Fruit fly (Drosophila melanogaster) Kc167 (cell line): ENCODE results near the gene CG34310.

Experiments
- Myc ChIP-seq: fragments of >200 bp; optimal IDR thresholded peaks from 2 replicates; lab custom pipeline; 2017; ENCODE audit warnings: missing external identifiers
- Sin3A ChIP-seq: fragments of >200 bp; optimal IDR thresholded peaks from 2 replicates; lab custom pipeline; 2018; ENCODE audit warnings: missing external identifiers
- h ChIP-seq: fragments of >200 bp; optimal IDR thresholded peaks from 3 replicates; lab custom pipeline; 2018; ENCODE audit warnings: missing external identifiers
- insv ChIP-seq: fragments of >200 bp; optimal IDR thresholded peaks from 3 replicates; lab custom pipeline; 2018; ENCODE audit warnings: missing external identifiers
- psq ChIP-seq: fragments of >200 bp; optimal IDR thresholded peaks from 2 replicates; lab custom pipeline; 2017; ENCODE audit warnings: missing external identifiers
- ttk ChIP-seq: sonication (Bioruptor generic); optimal IDR thresholded peaks from 2 replicates; lab custom pipeline; 2017; ENCODE audit warnings: missing external identifiers

CG34310 gene

DNA sequence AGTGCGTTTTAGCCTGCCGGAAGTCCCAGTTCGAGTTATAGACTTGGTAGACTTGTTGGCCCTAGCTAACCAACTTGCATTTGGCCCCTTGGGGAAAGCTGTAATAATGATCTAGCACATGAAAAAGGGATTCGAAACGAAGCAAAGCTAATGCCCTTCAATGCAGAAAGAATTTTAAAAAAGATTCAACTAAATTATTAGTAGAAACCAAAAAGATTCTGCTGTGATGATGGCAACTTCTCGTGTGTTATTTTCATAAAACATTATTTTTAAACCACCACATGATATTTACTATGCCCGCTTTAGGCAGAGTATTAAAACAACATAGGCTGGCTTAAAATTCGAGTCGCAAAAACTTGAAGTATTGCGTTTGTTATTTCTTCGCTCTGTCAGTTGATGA is 28.6 kb downstream of the CG34310 start:
- TF ChIP-seq h (lab: Kevin White, UChicago) (no peak), Myc (lab: Kevin White, UChicago) (no peak), Sin3A (lab: Kevin White, UChicago) (no peak), ttk (lab: Kevin White, UChicago) (no peak), psq (lab: Kevin White, UChicago) (no peak), insv (no peak)

DNA sequence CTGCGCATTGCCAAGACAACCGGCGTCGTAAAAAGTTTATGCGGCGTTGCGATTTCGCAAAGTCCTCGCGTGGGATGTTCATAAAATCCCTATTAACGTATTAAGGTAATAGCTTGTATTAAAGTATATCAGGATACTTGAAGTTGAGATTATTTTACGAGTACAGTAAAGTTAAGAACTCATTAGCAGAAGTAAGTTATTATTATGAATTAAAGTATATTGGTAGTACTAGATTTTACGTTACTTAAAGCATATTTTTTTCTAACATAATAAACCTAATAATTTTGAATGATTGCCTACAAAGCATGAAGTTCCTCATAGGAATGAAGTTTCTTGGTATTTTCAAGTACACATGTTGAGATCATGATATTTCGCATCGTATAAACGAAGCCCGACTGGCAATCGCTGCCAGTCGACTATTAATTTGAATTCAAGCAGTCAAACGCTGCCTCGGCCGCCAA is 30.4 kb downstream of the CG34310 start:
- TF ChIP-seq Sin3A (lab: Kevin White, UChicago) (no peak), h (lab: Kevin White, UChicago) (no peak), Myc (lab: Kevin White, UChicago) (no peak), insv (no peak), ttk (lab: Kevin White, UChicago) (no peak), psq (lab: Kevin White, UChicago) (no peak)

DNA sequence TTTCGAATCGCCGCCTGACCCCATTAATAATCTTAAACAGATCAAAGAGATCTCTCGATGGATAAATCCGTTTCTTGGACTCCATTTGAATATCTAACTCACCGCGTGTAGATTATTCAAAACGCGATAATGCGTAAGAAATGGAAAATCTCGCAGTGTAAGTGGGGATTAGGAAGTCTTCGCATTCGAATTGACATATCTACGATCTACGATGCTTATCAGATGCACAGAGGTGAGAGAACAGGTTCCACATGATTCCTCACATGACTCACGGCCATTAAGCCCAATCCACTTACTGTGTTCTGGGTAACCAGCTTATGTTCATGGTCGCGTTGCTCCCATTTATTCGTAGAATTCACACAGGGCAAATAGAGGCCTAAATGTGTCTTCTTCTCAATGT is 32.8 kb downstream of the CG34310 start:
- TF ChIP-seq Sin3A (lab: Kevin White, UChicago) = no peak
- TF ChIP-seq h (lab: Kevin White, UChicago) = no peak
- no peak for TF ChIP-seq ttk (lab: Kevin White, UChicago)
- TF ChIP-seq insv = no peak
- TF ChIP-seq psq (lab: Kevin White, UChicago) = no peak
- TF ChIP-seq Myc (lab: Kevin White, UChicago) = no peak

DNA sequence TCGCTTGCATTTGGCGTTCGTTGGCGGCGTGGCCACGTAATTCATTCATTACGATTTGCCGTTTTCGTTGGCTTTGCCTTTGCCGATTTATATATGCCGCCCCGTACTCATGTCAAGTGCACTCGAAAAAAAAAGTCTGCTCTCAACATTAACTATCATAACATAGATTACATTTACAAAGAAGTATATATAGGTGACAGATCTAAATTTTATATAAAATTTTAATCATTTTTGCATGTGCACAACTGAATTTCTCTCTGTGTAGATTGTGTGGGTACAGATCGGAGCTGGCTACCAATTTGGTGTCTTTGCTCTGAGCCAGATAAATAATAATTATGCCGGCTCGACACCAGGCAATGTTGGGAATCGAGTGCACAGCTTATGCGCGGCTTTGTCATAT is 34.9 kb downstream of the CG34310 start:
- no peak for TF ChIP-seq Myc (lab: Kevin White, UChicago)
- TF ChIP-seq Sin3A (lab: Kevin White, UChicago) = no peak
- TF ChIP-seq psq (lab: Kevin White, UChicago) = no peak
- no peak for TF ChIP-seq ttk (lab: Kevin White, UChicago)
- no peak for TF ChIP-seq h (lab: Kevin White, UChicago)
- no peak for TF ChIP-seq insv

DNA sequence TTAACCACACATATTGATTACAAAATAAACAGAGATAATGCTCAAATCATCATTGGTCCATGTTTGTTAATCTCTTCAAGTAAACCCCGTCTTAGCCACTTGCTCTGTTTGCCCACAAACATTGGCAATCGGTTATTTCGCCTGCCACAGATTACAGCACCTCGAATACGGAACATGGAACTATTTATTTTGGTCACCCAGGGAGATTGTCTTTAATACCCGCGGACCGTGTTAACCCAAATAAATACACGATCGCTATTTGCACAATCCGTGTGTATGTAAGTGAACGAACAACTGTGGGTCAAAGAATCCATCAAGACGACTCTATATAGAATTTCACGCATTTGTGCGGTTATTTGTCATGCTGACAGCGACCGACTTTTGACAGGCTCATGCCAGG is 37.3 kb downstream of the CG34310 start:
- no peak for TF ChIP-seq Sin3A (lab: Kevin White, UChicago)

DNA sequence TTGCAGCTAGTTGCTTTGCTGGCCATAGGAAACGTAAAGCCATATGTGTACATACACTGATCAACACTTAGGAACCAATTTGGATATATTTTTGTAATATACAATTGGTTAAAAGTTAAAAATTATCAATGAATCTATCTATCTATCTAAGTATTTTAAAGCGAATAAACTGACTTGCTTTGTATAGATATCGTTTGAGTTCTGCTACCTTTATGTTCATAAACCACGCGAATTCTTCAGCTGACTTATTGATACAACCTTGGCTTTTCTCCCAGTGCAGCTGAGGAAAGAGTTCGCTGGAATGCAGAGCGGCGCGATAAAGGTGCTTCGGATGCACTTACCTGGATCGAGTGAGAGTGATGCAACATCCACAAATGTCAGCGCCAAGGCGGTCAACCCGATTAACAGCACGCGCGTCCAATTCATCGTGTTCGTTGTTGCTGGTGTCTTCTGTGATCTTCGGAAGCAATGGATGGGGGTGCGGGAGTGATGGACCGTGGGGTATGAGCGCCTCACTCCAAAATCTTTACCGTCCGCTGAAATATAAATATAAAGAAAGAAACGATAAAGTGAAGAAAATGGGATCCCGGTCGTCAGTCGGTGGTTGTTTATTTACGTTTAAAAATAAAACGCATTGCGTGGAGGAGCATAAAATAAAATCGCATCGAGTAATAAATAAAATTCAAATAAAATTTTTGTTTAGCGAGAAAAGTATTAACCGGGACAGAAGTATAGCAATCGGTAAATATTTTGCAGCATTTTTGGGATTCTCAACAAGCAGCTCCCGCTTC is 38.1 kb downstream of the CG34310 start:
- TF ChIP-seq Sin3A (lab: Kevin White, UChicago) (no peak), h (lab: Kevin White, UChicago) (no peak), insv (no peak)

DNA sequence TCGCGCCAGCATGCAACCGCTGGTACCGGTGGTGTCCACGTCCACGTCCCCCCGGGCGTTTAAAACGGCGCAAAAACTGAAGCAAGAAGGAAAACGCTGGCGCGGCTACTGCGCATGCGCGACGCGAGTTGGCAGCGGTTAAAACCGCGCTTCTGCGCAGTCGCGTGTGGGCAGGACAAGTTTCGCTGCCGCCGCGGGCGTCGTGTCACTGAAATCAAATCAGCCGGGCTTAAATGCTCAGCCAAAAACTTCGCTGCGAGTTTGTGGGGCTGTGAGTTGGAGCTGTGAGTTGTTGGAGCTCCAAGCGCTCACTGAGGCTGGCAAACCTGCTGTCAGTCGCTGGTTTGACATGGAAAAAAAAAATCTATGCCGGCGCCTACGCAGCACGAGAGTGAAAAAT is 41.6 kb downstream of the CG34310 start:
- no peak for TF ChIP-seq ttk (lab: Kevin White, UChicago)
- no peak for TF ChIP-seq Sin3A (lab: Kevin White, UChicago)
- no peak for TF ChIP-seq h (lab: Kevin White, UChicago)
- TF ChIP-seq Myc (lab: Kevin White, UChicago) = no peak
- TF ChIP-seq psq (lab: Kevin White, UChicago) = no peak
- TF ChIP-seq insv = no peak

DNA sequence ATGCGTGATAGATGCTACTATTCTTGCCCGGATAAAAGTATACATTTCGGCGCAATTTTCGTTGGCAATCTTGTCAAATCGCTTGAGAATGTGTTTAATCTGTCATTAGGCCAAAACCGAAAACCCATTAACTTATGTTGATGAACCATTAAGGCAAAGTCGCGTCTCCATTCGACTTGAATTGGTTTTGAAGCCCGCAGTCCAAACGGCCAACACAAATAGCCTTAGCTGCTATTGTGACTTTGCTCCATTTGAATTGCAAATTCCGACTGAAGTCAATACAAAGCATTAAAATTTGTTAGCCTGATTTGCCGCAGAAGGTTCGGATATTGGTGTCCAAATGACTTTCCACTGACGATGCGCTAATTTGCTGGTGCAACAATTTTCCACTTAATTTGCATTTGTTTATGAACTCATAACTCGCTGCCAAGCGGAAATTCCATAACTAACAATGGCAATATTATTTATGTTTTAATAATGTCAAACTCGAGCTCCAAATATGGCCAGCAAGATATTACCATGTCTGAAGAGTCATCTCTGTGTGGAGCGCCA is 43.0 kb downstream of the CG34310 start:
- TF ChIP-seq insv (no peak), Myc (lab: Kevin White, UChicago) (no peak), ttk (lab: Kevin White, UChicago) (no peak), h (lab: Kevin White, UChicago) (no peak), Sin3A (lab: Kevin White, UChicago) (no peak), psq (lab: Kevin White, UChicago) (no peak)

DNA sequence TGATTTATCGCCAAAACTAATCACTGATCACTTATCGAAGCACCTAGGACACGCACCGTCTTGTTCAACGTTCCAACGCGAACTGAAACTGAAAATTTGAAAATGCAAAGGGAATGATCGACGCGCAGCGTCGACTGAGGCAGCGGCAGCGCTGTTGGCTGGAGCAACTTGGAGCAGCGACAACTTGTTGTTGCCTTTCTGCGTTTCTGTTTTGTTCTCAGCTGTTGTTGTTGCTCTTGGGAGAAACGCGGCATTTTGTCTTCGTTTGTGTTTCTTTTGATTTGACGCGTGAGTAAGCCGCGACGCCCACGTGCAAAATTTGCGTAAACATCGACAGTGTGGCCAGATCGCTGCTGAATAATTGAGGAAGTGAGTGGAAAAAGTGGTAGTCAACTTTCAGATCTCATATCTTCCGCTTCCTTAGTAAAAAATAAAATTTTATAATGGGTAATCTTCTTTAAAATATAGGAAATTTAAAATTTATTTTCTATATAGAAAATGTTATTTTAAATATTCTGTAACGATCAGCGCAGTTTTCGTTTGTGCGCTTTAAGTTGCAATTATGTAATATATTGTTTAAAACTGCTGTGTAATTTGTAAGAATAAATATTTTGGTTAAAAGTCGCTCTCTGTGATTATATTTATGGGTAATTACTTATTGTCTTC is 45.7 kb downstream of the CG34310 start, which contains the start of gene Tsp:
Tsp (minus strand) TSS at position 90 of the 666 bp plus-strand sequence.
- TF ChIP-seq Myc (lab: Kevin White, UChicago) (no peak), psq (lab: Kevin White, UChicago) (no peak), h (lab: Kevin White, UChicago) (no peak), Sin3A (lab: Kevin White, UChicago) (no peak), insv (no peak)

DNA sequence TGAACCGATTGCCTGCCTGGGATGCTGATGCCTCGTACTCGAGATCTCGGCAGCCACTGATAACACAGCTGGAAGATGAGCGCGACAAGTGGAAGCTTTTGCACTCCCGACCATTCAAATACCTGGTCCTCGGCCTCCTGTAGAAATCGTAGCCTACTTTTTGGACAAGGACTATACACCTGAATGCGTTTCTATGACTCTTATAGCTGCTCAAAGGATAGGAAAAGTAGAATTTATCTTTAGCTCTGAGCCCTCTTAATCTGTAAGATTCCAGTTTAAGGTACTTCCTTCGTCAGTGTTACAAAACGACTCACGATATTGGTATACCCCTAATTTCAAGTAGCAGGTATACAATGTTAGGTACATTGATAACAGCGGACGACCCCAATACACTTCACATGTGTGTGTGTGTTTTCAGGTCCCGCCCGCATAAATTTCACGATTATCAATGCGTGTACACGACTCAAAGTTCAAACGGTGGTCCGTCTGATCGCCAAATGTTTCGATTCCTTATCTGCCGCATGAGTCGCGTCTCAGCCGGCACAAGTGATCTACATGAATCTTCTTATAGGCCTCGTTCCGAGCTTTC is 52.8 kb downstream of the CG34310 start, which contains the start of gene AkhR:
AkhR (minus strand) TSS at position 5 of the 589 bp plus-strand sequence.
- TF ChIP-seq psq (lab: Kevin White, UChicago) (no peak), ttk (lab: Kevin White, UChicago) (no peak), h (lab: Kevin White, UChicago) (no peak), insv (no peak), Sin3A (lab: Kevin White, UChicago) (no peak)

DNA sequence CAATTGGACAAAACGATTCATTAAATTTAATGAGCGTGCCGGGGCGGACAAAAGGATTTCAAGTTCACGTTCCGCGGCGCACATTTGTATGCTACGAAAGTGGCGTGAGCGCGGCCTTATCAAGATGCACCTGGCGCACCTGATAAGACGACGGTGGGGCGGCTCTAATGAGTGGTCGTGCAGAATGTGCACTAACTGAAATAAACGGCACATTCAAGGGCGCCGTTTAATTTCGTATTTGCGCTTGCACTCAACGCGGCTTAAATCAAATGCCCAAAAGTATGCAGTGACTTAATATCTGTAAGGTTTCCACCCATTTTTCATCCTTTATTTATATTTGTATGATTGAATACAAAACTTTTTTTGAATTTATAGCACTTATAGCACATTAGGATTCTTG is 53.5 kb downstream of the CG34310 start:
- TF ChIP-seq insv = no peak
- no peak for TF ChIP-seq ttk (lab: Kevin White, UChicago)
- TF ChIP-seq Sin3A (lab: Kevin White, UChicago) = no peak
- no peak for TF ChIP-seq psq (lab: Kevin White, UChicago)
- no peak for TF ChIP-seq Myc (lab: Kevin White, UChicago)
- no peak for TF ChIP-seq h (lab: Kevin White, UChicago)
